Fruit fly (Drosophila melanogaster) whole organism, embryonic: ENCODE results near the gene UQCR-14L.

Source experiments
- ATbp ChIP-seq: fragments of 200-800 bp; sonication (Bioruptor generic); optimal IDR thresholded peaks from 2 replicates; lab custom pipeline; 2017; ENCODE audit warnings: missing biosample characterization, mild to moderate bottlenecking, missing genetic modification characterization, missing genetic modification reagents
- Ada2b ChIP-seq: fragments of 200-800 bp; sonication (Bioruptor generic); IDR thresholded peaks from 2 replicates; pipeline ENCODE4 v1.3.6; 2022; ENCODE audit warnings: missing biosample characterization, missing genetic modification characterization
- Atf-2 ChIP-seq: fragments of 200-800 bp; sonication (Bioruptor generic); optimal IDR thresholded peaks from 2 replicates; lab custom pipeline; 2016; ENCODE audit warnings: missing biosample characterization, missing genetic modification characterization
- Atf3 ChIP-seq: fragments of 200-800 bp; sonication (Bioruptor generic); optimal IDR thresholded peaks from 3 replicates; lab custom pipeline; 2016; ENCODE audit warnings: missing biosample characterization, missing genetic modification characterization
- Awh ChIP-seq: fragments of 200-800 bp; sonication (Bioruptor generic); IDR thresholded peaks from 2 replicates; pipeline ENCODE4, ENCODE4 v1.3.6; 2022; ENCODE audit warnings: missing biosample characterization, missing genetic modification characterization
- CG10274 ChIP-seq: fragments of 200-800 bp; sonication (Bioruptor generic); optimal IDR thresholded peaks from 3 replicates; lab custom pipeline; 2017; ENCODE audit warnings: missing biosample characterization, mild to moderate bottlenecking, missing genetic modification characterization
- CG11695 ChIP-seq: fragments of 200-800 bp; sonication (Bioruptor generic); IDR thresholded peaks from 3 replicates; pipeline ENCODE4 v1.3.6; 2022; ENCODE audit warnings: missing biosample characterization, missing genetic modification characterization
- CG11696 ChIP-seq: fragments of 200-800 bp; sonication (Bioruptor generic); IDR thresholded peaks from 2 replicates; pipeline ENCODE4 v1.3.6; 2022; ENCODE audit warnings: missing biosample characterization, missing genetic modification characterization
- CG13287 ChIP-seq: fragments of 200-800 bp; sonication (Bioruptor generic); IDR thresholded peaks from 2 replicates; pipeline ENCODE4 v1.3.6; 2022; ENCODE audit warnings: missing biosample characterization, missing genetic modification characterization; ENCODE audit not compliant: partially characterized antibody
- CG15011 ChIP-seq: fragments of 200-800 bp; sonication (Bioruptor generic); optimal IDR thresholded peaks from 3 replicates; lab custom pipeline; 2018; ENCODE audit warnings: missing biosample characterization, mild to moderate bottlenecking, missing genetic modification characterization
- CG1529 ChIP-seq: fragments of 200-800 bp; sonication (Bioruptor generic); optimal IDR thresholded peaks from 3 replicates; lab custom pipeline; 2018; ENCODE audit warnings: missing biosample characterization, missing genetic modification characterization
- CG16813 ChIP-seq: fragments of 200-800 bp; sonication (Bioruptor generic); IDR thresholded peaks from 3 replicates; pipeline ENCODE4 v1.3.6; 2022; ENCODE audit warnings: missing biosample characterization, missing genetic modification characterization; ENCODE audit not compliant: partially characterized antibody
- CG2120 ChIP-seq: fragments of 200-800 bp; sonication (Bioruptor generic); optimal IDR thresholded peaks from 3 replicates; lab custom pipeline; 2016; ENCODE audit warnings: missing biosample characterization, missing genetic modification characterization
- CG2129 ChIP-seq: fragments of 200-800 bp; sonication (Bioruptor generic); IDR thresholded peaks from 2 replicates; pipeline ENCODE4 v1.3.6; 2022; ENCODE audit warnings: missing biosample characterization, missing genetic modification characterization; ENCODE audit not compliant: partially characterized antibody
- CG30431 ChIP-seq: fragments of 200-800 bp; sonication (Bioruptor generic); optimal IDR thresholded peaks from 2 replicates; lab custom pipeline; 2017; ENCODE audit warnings: missing biosample characterization, missing genetic modification characterization
- CG6175 ChIP-seq: fragments of 200-800 bp; sonication (Bioruptor generic); IDR thresholded peaks from 3 replicates; pipeline ENCODE4 v1.3.6; 2022; ENCODE audit warnings: missing biosample characterization, missing genetic modification characterization
- CG6254 ChIP-seq: fragments of 200-800 bp; sonication (Bioruptor generic); optimal IDR thresholded peaks from 3 replicates; lab custom pipeline; 2017; ENCODE audit warnings: mild to moderate bottlenecking, missing biosample characterization, missing genetic modification reagents, missing genetic modification characterization
- CG6689 ChIP-seq: fragments of 200-800 bp; sonication (Bioruptor generic); IDR thresholded peaks from 2 replicates; pipeline ENCODE4 v1.3.6; 2022; ENCODE audit warnings: missing biosample characterization, missing genetic modification characterization
- CG7372 ChIP-seq: fragments of 200-800 bp; sonication (Bioruptor generic); IDR thresholded peaks from 2 replicates; pipeline ENCODE4 v1.3.6; 2022; ENCODE audit warnings: missing biosample characterization, missing genetic modification characterization
- CG7928 ChIP-seq: fragments of 200-800 bp; sonication (Bioruptor generic); optimal IDR thresholded peaks from 2 replicates; lab custom pipeline; 2017; ENCODE audit warnings: missing biosample characterization, mild to moderate bottlenecking, missing genetic modification characterization
- CG8944 ChIP-seq: fragments of 200-800 bp; sonication (Bioruptor generic); optimal IDR thresholded peaks from 3 replicates; lab custom pipeline; 2016; ENCODE audit warnings: missing biosample characterization, missing genetic modification characterization
- Deaf1 ChIP-seq: fragments of 200-800 bp; optimal IDR thresholded peaks from 3 replicates; lab custom pipeline; 2019; ENCODE audit warnings: missing biosample characterization, mild to moderate bottlenecking, missing genetic modification characterization, moderate library complexity
- Doc2 ChIP-seq: fragments of 200-800 bp; sonication (Bioruptor generic); IDR thresholded peaks from 2 replicates; pipeline ENCODE4 v1.3.6; 2022; ENCODE audit warnings: missing biosample characterization, missing genetic modification characterization
- H2.0 ChIP-seq: fragments of 200-800 bp; sonication (Bioruptor generic); IDR thresholded peaks from 2 replicates; pipeline ENCODE4 v1.3.6; 2022; ENCODE audit warnings: missing biosample characterization, missing genetic modification characterization
- Jarid2 ChIP-seq: fragments of 200-800 bp; sonication (Bioruptor generic); optimal IDR thresholded peaks from 3 replicates; lab custom pipeline; 2017; ENCODE audit warnings: mild to moderate bottlenecking, missing biosample characterization, missing genetic modification reagents, missing genetic modification characterization
- NC2α ChIP-seq: fragments of 200-800 bp; sonication (Bioruptor generic); optimal IDR thresholded peaks from 2 replicates; lab custom pipeline; 2016; ENCODE audit warnings: missing biosample characterization, missing genetic modification characterization
- NFAT ChIP-seq: fragments of 200-800 bp; sonication (Bioruptor generic); IDR thresholded peaks from 2 replicates; pipeline ENCODE4 v1.3.6; 2022; ENCODE audit warnings: missing biosample characterization, missing genetic modification characterization
- Nf-YB ChIP-seq: fragments of 200-800 bp; sonication (Bioruptor generic); optimal IDR thresholded peaks from 3 replicates; lab custom pipeline; 2019; ENCODE audit warnings: missing biosample characterization, mild to moderate bottlenecking, missing genetic modification characterization, moderate library complexity
- Oaz ChIP-seq: fragments of 200-800 bp; sonication (Bioruptor generic); IDR thresholded peaks from 2 replicates; pipeline ENCODE4 v1.3.6; 2022; ENCODE audit warnings: missing biosample characterization, missing genetic modification characterization
- Scr ChIP-seq: fragments of 200-800 bp; sonication (Bioruptor generic); IDR thresholded peaks from 2 replicates; pipeline ENCODE4 v1.3.6; 2022; ENCODE audit warnings: missing biosample characterization, missing genetic modification characterization; ENCODE audit not compliant: partially characterized antibody
- Six4 ChIP-seq: fragments of 200-800 bp; sonication (Bioruptor generic); optimal IDR thresholded peaks from 2 replicates; lab custom pipeline; 2016; ENCODE audit warnings: missing biosample characterization, missing genetic modification characterization
- aop ChIP-seq: fragments of 200-800 bp; sonication (Bioruptor generic); IDR thresholded peaks from 2 replicates; pipeline ENCODE4 v1.3.6; 2022; ENCODE audit warnings: missing biosample characterization, missing genetic modification characterization
- cg ChIP-seq: fragments of 200-800 bp; sonication (Bioruptor generic); optimal IDR thresholded peaks from 3 replicates; lab custom pipeline; 2019; ENCODE audit warnings: missing biosample characterization, mild to moderate bottlenecking, missing genetic modification characterization, moderate library complexity
- chn ChIP-seq: fragments of 200-800 bp; sonication (Bioruptor generic); optimal IDR thresholded peaks from 2 replicates; lab custom pipeline; 2016; ENCODE audit warnings: missing biosample characterization, missing genetic modification characterization
- dmrt99B ChIP-seq: fragments of 200-800 bp; sonication (Bioruptor generic); optimal IDR thresholded peaks from 2 replicates; lab custom pipeline; 2018; ENCODE audit warnings: missing biosample characterization, mild to moderate bottlenecking, missing genetic modification characterization, moderate library complexity
- grau ChIP-seq: fragments of 200-800 bp; optimal IDR thresholded peaks from 3 replicates; lab custom pipeline; 2019; ENCODE audit warnings: missing biosample characterization, mild to moderate bottlenecking, missing genetic modification characterization, moderate library complexity
- hb ChIP-seq: fragments of 200-800 bp; sonication (Bioruptor generic); IDR thresholded peaks from 3 replicates; pipeline ENCODE4 v1.3.6; 2022; ENCODE audit warnings: missing biosample characterization, missing genetic modification characterization; ENCODE audit not compliant: partially characterized antibody
- inv ChIP-seq: fragments of 200-800 bp; sonication (Bioruptor generic); IDR thresholded peaks from 2 replicates; pipeline ENCODE4 v1.3.6; 2022; ENCODE audit warnings: missing biosample characterization, missing genetic modification characterization; ENCODE audit not compliant: partially characterized antibody
- kah ChIP-seq: fragments of 200-800 bp; sonication (Bioruptor generic); optimal IDR thresholded peaks from 2 replicates; lab custom pipeline; 2018; ENCODE audit warnings: missing biosample characterization, mild to moderate bottlenecking, missing genetic modification characterization
- knrl ChIP-seq: fragments of 200-800 bp; sonication (Bioruptor generic); IDR thresholded peaks from 3 replicates; pipeline ENCODE4 v1.3.6; 2022; ENCODE audit warnings: missing biosample characterization, missing genetic modification characterization; ENCODE audit not compliant: partially characterized antibody
- lov ChIP-seq, 2 experiments: fragments of 200-800 bp in 1 of 2; fragments of >200 bp in 1 of 2; sonication (Bioruptor generic) in 1 of 2; IDR thresholded peaks in 1 of 2; optimal IDR thresholded peaks in 1 of 2; 2 replicates in 1 of 2; 3 replicates in 1 of 2; pipeline versions ENCODE4 v1.3.6 to Lab custom; 2017 to 2022; ENCODE audit warnings: missing biosample characterization in 1 of 2, missing genetic modification characterization in 1 of 2
- pho ChIP-seq: fragments of 200-800 bp; sonication (Bioruptor generic); optimal IDR thresholded peaks from 2 replicates; lab custom pipeline; 2016; ENCODE audit warnings: missing biosample characterization, missing genetic modification characterization
- pnt ChIP-seq: fragments of 200-800 bp; sonication (Bioruptor generic); optimal IDR thresholded peaks from 3 replicates; lab custom pipeline; 2016; ENCODE audit warnings: missing biosample characterization, missing genetic modification characterization
- psq ChIP-seq: fragments of 200-800 bp; sonication (Bioruptor generic); optimal IDR thresholded peaks from 2 replicates; lab custom pipeline; 2017; ENCODE audit warnings: missing biosample characterization, missing genetic modification characterization
- salm ChIP-seq: fragments of 200-800 bp; sonication (Bioruptor generic); optimal IDR thresholded peaks from 2 replicates; lab custom pipeline; 2018; ENCODE audit warnings: missing biosample characterization, mild to moderate bottlenecking, missing genetic modification characterization
- sens ChIP-seq: fragments of 200-800 bp; sonication (Bioruptor generic); peaks from one replicate; lab custom pipeline; 2016; ENCODE audit warnings: missing biosample characterization, missing genetic modification characterization
- tio ChIP-seq: fragments of 200-800 bp; sonication (Bioruptor generic); optimal IDR thresholded peaks from 2 replicates; lab custom pipeline; 2017; ENCODE audit warnings: missing biosample characterization, missing genetic modification characterization, inconsistent platforms
- tll ChIP-seq, 2 experiments: fragments of 200-800 bp in 1 of 2; fragments of >200 bp in 1 of 2; sonication (Bioruptor generic) in 1 of 2; optimal IDR thresholded peaks; 2 replicates each; lab custom pipeline; 2017 to 2019; ENCODE audit warnings: missing biosample characterization in 2 of 2, missing genetic modification characterization in 2 of 2, mild to moderate bottlenecking in 1 of 2, moderate library complexity in 1 of 2

The UQCR-14L gene

DNA sequence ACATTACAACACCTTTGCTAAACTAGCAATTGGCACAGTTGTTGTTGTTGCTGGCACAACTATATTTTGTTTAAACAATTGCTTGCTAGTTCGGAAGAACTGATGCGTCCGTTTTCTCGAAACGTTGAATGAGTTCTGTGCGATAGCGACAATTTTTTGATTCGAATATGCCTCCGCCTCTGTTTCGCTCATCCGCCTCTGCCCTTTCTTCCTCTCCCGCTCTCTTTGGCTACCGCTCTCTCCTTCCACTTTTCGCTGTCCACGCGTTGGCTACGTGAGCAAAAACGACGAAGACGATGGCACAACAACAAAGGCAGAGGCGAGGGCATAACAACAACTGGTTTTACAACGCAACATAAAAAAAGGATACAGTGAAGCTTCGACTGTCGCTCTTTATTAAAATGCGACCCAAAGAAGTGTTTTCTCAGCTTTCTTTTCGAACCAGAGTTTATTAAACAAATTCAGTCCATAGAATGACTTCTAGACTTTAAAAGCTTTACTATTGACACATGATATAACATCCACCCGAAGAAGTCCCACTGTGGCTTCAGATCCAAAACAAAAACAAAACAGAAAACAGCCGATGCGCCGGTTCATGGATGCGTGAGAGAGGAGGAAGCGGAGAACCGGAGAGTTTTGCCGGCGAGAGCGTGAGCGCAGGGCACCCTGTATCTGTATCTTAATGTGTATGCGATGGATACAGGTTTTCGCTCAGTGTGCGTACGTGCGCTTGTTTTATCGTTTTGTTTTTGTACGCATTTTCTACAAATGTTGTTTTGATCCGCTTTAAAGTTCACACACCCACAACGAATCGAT, 32.5 kb downstream of the UQCR-14L start (continued):
- TF ChIP-seq CG6254 (GFP tag; lab: Kevin White, UChicago) (peak; percentile 99), CG6689 (GFP tag; lab: Robert Waterston, UW) (no peak), Nf-YB (GFP tag; lab: Kevin White, UChicago) (peak; percentile 91), CG7372 (GFP tag; lab: Robert Waterston, UW) (no peak), CG1529 (GFP tag; lab: Kevin White, UChicago) (peak; percentile 98), hb (GFP tag; lab: Robert Waterston, UW) (no peak), ATbp (GFP tag; lab: Kevin White, UChicago) (peak; percentile 99), CG15011 (GFP tag; lab: Kevin White, UChicago) (peak; percentile 99), CG8944 (GFP tag; lab: Kevin White, UChicago) (peak; percentile 99), H2.0 (GFP tag; lab: Robert Waterston, UW) (no peak), Atf-2 (GFP tag; lab: Kevin White, UChicago) (peak; percentile 100), CG2120 (GFP tag; lab: Kevin White, UChicago) (peak; percentile 100), psq (GFP tag; lab: Kevin White, UChicago) (peak; percentile 98), CG7928 (GFP tag; lab: Kevin White, UChicago) (peak; percentile 86), CG16813 (GFP tag; lab: Robert Waterston, UW) (no peak), CG11696 (GFP tag; lab: Robert Waterston, UW) (no peak), grau (tag; lab: Kevin White, UChicago) (peak; percentile 100), Six4 (GFP tag; lab: Kevin White, UChicago) (peak; percentile 100), CG10274 (GFP tag; lab: Kevin White, UChicago) (peak; percentile 96), Ada2b (GFP tag; lab: Robert Waterston, UW) (no peak), tll (GFP tag; optimal IDR thresholded peaks at IDR 0.05; lab: Kevin White, UChicago) (peak in 1 of 2 experiments; percentile 90), CG2129 (GFP tag; lab: Robert Waterston, UW) (no peak), knrl (GFP tag; lab: Robert Waterston, UW) (no peak), chn (GFP tag; lab: Kevin White, UChicago) (peak; percentile 100), Doc2 (GFP tag; lab: Robert Waterston, UW) (no peak), CG13287 (GFP tag; lab: Robert Waterston, UW) (no peak), Oaz (GFP tag; lab: Robert Waterston, UW) (no peak), lov (optimal IDR thresholded peaks at IDR 0.05; lab: Kevin White, UChicago) (no peak), lov (GFP tag; IDR thresholded peaks at IDR 0.05; lab: Robert Waterston, UW) (no peak), inv (GFP tag; lab: Robert Waterston, UW) (no peak), NFAT (GFP tag; lab: Robert Waterston, UW) (no peak), kah (GFP tag; lab: Kevin White, UChicago) (peak; percentile 95), Atf3 (GFP tag; lab: Kevin White, UChicago) (peak; percentile 99), cg (GFP tag; lab: Kevin White, UChicago) (peak; percentile 51), Scr (GFP tag; lab: Robert Waterston, UW) (no peak), Jarid2 (GFP tag; lab: Kevin White, UChicago) (peak; percentile 88), pnt (GFP tag; lab: Kevin White, UChicago) (peak; percentile 99), Deaf1 (tag; lab: Kevin White, UChicago) (peak; percentile 92), CG30431 (GFP tag; lab: Kevin White, UChicago) (peak; percentile 99), pho (GFP tag; lab: Kevin White, UChicago) (peak; percentile 100), aop (GFP tag; lab: Robert Waterston, UW) (no peak), Awh (GFP tag; lab: Robert Waterston, UW) (no peak), CG11695 (GFP tag; lab: Robert Waterston, UW) (no peak), salm (peak; percentile 98), dmrt99B (peak; percentile 99), CG6175 (GFP tag; lab: Robert Waterston, UW) (no peak), sens (GFP tag; lab: Kevin White, UChicago) (peak; percentile 100), tio (peak; percentile 100), NC2α (GFP tag; lab: Kevin White, UChicago) (peak; percentile 99)
